Worm (Caenorhabditis elegans): ENCODE results near the gene F53F4.18.

DNA sequence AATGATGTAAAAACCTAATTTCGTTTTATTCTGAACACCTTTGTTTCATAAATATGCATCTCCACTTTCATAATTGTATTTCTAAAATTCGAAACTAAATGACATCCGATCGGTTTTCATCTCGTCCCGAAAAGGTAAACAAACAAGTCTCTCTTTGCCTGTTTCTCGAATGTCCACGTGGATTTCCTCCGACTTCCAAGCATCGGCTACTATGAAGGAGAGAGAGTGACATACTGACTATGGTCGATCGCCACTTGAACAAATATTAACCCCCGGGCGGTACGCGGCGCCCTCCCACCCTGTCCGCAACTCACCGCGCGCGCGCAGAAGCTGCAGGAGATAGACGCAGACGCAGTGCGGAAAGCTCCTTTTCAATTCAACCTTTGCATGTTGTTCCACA, 14.1 kb upstream of the F53F4.18 start:
- TF ChIP-seq aly-2 (tag; optimal IDR thresholded peaks at IDR 0.05): no peak
- TF ChIP-seq unc-39 (tag; optimal IDR thresholded peaks at IDR 0.05): no peak
- TF ChIP-seq ztf-11 (tag; optimal IDR thresholded peaks at IDR 0.05): no peak
- TF ChIP-seq lin-39 (tag; optimal IDR thresholded peaks at IDR 0.05): no peak
- no peak for TF ChIP-seq mdl-1 (tag; optimal IDR thresholded peaks at IDR 0.05)
- no peak for TF ChIP-seq unc-62 (GFP tag; optimal IDR thresholded peaks at IDR 0.05)
- TF ChIP-seq lin-13 (GFP tag; optimal IDR thresholded peaks at IDR 0.05): no peak
- TF ChIP-seq nhr-77 (tag; optimal IDR thresholded peaks at IDR 0.05): no peak
